Worm (Caenorhabditis elegans): ENCODE results near the gene AH9.1.

The AH9.1 gene

DNA sequence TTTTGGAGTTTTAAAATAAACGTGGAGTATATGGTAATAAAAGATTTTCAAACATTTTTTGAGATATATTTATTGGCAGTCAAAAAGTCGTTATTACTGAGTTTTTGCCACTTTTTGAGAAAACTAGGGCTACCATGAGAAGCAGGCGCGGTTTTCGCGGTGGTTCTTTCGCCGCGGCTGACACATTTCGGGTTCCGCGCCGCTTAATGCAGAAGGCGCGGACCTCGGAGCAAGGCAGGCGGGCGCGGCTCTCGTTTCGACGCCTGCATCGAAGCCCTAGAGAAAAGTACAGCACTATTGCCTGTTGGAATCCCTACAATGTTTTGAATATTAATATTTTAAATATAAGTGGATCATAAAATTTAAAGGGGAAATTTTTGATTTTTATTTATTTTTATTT, 27.4 kb downstream of the AH9.1 start (continued):
- TF ChIP-seq ZK546.5 (tag; optimal IDR thresholded peaks at IDR 0.05) (no peak), lin-13 (GFP tag; optimal IDR thresholded peaks at IDR 0.05) (no peak), nhr-102 (tag; optimal IDR thresholded peaks at IDR 0.05) (no peak), tra-1 (GFP tag; IDR thresholded peaks at IDR 0.05) (0 out of 2 replicates have a peak, but pooled peaks have one; percentile 10), nhr-237 (tag; optimal IDR thresholded peaks at IDR 0.05) (no peak), ceh-32 (tag; optimal IDR thresholded peaks at IDR 0.05; ENCODE audit: poor library complexity) (no peak), madf-5 (GFP tag; IDR thresholded peaks at IDR 0.05) (no peak)

DNA sequence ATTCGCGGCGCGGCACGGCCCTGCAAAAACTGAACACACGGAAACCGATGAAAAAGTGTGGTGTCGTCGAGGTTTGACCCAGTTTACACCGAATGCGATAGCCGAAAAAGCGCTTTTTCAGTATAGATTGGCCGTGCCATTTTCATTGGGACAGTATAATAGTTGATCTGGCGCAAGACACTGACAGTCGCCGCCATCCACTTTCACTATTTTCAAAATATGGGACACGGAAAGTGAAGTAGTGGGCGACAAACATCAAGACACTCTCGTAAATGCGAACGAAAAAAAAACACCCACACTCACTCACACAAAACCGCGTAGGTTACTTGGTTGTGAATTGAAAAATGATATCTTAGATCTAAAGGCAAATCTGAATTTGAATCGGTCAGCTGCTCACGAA, 27.8 kb downstream of the AH9.1 start:
- TF ChIP-seq hlh-11 (tag; optimal IDR thresholded peaks at IDR 0.05) (peak; percentile 41), nhr-28 (tag; optimal IDR thresholded peaks at IDR 0.05) (peak; percentile 40), Y5F2A.4 (GFP tag; optimal IDR thresholded peaks at IDR 0.05) (no peak), mdl-1 (tag; optimal IDR thresholded peaks at IDR 0.05) (peak in 1 of 2 experiments; percentile 34), mxl-3 (GFP tag; optimal IDR thresholded peaks at IDR 0.05) (peak; percentile 14), hlh-30 (tag; optimal IDR thresholded peaks at IDR 0.05; ENCODE audit: insufficient read depth) (peak; percentile 6), lin-39 (tag; optimal IDR thresholded peaks at IDR 0.05) (no peak), duxl-1 (tag; optimal IDR thresholded peaks at IDR 0.05; ENCODE audit: poor library complexity) (peak; percentile 68)

DNA sequence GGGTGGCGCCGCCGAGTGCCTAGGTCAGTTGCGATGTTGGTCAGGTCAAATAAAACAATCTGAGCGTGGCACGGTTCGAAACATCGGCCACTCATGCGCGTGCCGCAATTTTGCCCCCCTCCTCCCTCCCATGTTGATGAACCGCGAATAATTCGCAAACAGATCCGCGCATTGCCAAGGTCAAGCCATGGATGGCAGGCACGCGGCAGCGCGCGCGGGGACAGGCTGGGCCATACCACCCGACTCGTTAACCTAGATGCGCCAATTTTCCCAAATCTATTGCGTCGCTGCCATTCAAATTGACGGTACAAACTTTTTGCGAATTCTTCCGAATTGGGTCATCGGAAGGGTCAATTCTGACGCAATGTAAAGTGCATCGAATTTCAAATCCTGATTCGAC, 30.1 kb downstream of the AH9.1 start:
- TF ChIP-seq hlh-11 (tag; optimal IDR thresholded peaks at IDR 0.05), result peak; percentile 21
- TF ChIP-seq lin-1 (GFP tag; IDR thresholded peaks at IDR 0.05), result no peak
- TF ChIP-seq lin-15B (tag; optimal IDR thresholded peaks at IDR 0.05), result no peak
- TF ChIP-seq hlh-30 (tag; optimal IDR thresholded peaks at IDR 0.05; ENCODE audit: insufficient read depth), result peak; percentile 19
- TF ChIP-seq mdl-1 (tag; optimal IDR thresholded peaks at IDR 0.05), result peak in 1 of 2 experiments; percentile 18
- TF ChIP-seq php-3 (GFP tag; IDR thresholded peaks at IDR 0.05), result 0 out of 2 replicates have a peak, but pooled peaks have one; percentile 21
- TF ChIP-seq ces-1 (GFP tag; optimal IDR thresholded peaks at IDR 0.05), result no peak
- no peak for TF ChIP-seq sdz-12 (GFP tag; optimal IDR thresholded peaks at IDR 0.05)
- no peak for TF ChIP-seq pha-4 (GFP tag; IDR thresholded peaks at IDR 0.05)
- TF ChIP-seq pha-4 (tag; optimal IDR thresholded peaks at IDR 0.05), result no peak
- TF ChIP-seq mes-2 (tag; optimal IDR thresholded peaks at IDR 0.05; ENCODE audit: poor library complexity, severe bottlenecking), result peak; percentile 6
- TF ChIP-seq F37D6.2 (tag; optimal IDR thresholded peaks at IDR 0.05), result no peak
- no peak for TF ChIP-seq unc-62 (GFP tag; optimal IDR thresholded peaks at IDR 0.05 in 1 of 2)
- no peak for TF ChIP-seq unc-62 (tag; optimal IDR thresholded peaks at IDR 0.05)
- TF ChIP-seq ztf-11 (tag; optimal IDR thresholded peaks at IDR 0.05), result no peak
- no peak for TF ChIP-seq arid-1 (GFP tag; conservative IDR thresholded peaks at IDR 0.05)
- TF ChIP-seq T20F7.1 (GFP tag; optimal IDR thresholded peaks at IDR 0.05), result no peak
- TF ChIP-seq vab-7 (GFP tag; IDR thresholded peaks at IDR 0.05), result 0 out of 2 replicates have a peak, but pooled peaks have one; percentile 6
- TF ChIP-seq ceh-20 (GFP tag; IDR thresholded peaks at IDR 0.05), result no peak
- TF ChIP-seq F10B5.3 (tag; optimal IDR thresholded peaks at IDR 0.05), result no peak
- no peak for TF ChIP-seq tag-97 (GFP tag; IDR thresholded peaks at IDR 0.05)
- TF ChIP-seq egl-43 (GFP tag; IDR thresholded peaks at IDR 0.05), result 0 out of 2 replicates have a peak, but pooled peaks have one; percentile 28
- TF ChIP-seq R02D3.7 (tag; optimal IDR thresholded peaks at IDR 0.05), result no peak
- TF ChIP-seq nhr-6 (tag; optimal IDR thresholded peaks at IDR 0.05), result no peak
- no peak for TF ChIP-seq unc-39 (tag; optimal IDR thresholded peaks at IDR 0.05)
- peak; percentile 84 for TF ChIP-seq set-16 (GFP tag; IDR thresholded peaks at IDR 0.05)
- TF ChIP-seq attf-4 (tag; optimal IDR thresholded peaks at IDR 0.05), result no peak
- peak; percentile 52; the same call in 1 of the 2 replicates for TF ChIP-seq F26F4.8 (GFP tag; conservative IDR thresholded peaks at IDR 0.05)
- TF ChIP-seq mxl-3 (GFP tag; optimal IDR thresholded peaks at IDR 0.05), result peak; percentile 69
- no peak for TF ChIP-seq D1046.2 (GFP tag; IDR thresholded peaks at IDR 0.05)
- TF ChIP-seq lin-29 (GFP tag; IDR thresholded peaks at IDR 0.05), result peak; percentile 24; the same call in 1 of the 2 replicates
- no peak for TF ChIP-seq hif-1 (tag; optimal IDR thresholded peaks at IDR 0.05)
- 0 out of 2 replicates have a peak, but pooled peaks have one; percentile 52 for TF ChIP-seq mxl-2 (GFP tag; conservative IDR thresholded peaks at IDR 0.05)
- TF ChIP-seq ZK337.2 (GFP tag; IDR thresholded peaks at IDR 0.05), result no peak
- TF ChIP-seq egl-27 (tag; optimal IDR thresholded peaks at IDR 0.05), result no peak
- TF ChIP-seq aha-1 (tag), result peak; percentile 57
- TF ChIP-seq Y75B8A.6 (GFP tag; IDR thresholded peaks at IDR 0.05), result no peak
